Worm (Caenorhabditis elegans): ENCODE measurements around the gene idpp-16.

DNA sequence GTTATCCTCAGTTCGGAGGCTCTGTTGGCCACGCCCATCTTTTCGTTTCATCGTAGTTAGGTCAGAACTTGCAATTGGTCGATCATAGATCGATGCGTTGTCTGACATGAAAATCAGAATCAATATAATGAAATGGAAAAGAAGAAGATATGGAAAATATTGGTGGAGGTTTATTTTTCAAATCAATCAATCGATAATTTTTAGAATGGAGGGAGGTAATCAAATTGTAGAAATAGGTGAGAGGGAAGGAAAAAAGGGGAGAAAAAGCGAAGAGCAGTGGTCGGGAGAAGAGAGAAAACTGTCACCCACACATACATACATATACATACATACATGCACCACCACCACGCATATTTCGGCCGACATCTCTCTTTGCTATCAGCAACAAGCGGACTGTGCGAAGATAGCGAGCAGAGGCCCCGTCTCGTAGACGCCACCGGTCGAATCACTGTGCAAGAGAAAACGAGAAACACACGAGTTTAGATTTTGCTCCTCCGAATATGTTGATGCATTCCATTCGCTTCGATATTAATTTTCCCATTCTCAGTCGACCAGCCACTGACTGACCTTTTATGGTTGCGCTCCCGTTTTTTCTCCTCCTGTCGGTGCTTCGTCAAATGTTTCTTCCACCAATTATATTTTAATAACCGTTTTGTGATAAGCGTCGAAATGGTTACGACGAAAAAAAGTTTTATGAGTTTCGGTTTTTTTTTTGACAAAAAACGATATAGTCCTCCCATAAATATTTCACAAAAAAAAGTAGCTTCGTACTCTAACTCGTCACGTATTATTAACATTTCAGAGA, 23.1 kb upstream of the idpp-16 start, which contains the start of gene F35B12.10:
- no peak for TF ChIP-seq ceh-82 (tag; optimal IDR thresholded peaks at IDR 0.05)
- no peak for TF ChIP-seq ama-1 (optimal IDR thresholded peaks at IDR 0.05)
- TF ChIP-seq lin-13 (GFP tag; optimal IDR thresholded peaks at IDR 0.05), result no peak
- TF ChIP-seq skn-1 (tag; optimal IDR thresholded peaks at IDR 0.05), result no peak
- no peak for TF ChIP-seq tbx-2 (tag; optimal IDR thresholded peaks at IDR 0.05)
- TF ChIP-seq egl-27 (tag; optimal IDR thresholded peaks at IDR 0.05), result no peak
- TF ChIP-seq mep-1 (tag; optimal IDR thresholded peaks at IDR 0.05), result no peak
- no peak for TF ChIP-seq nhr-47 (tag; optimal IDR thresholded peaks at IDR 0.05)

Measured in whole organism, L1 larva.